Worm (Caenorhabditis elegans) whole organism, late embryonic: Measurements from ENCODE around the gene mab-5.

Source experiments
- C38D4.7 ChIP-seq: fragments of 200-800 bp; sonication (Bioruptor generic); optimal IDR thresholded peaks from 2 replicates; lab custom pipeline; 2018; ENCODE audit warnings: mild to moderate bottlenecking, missing genetic modification characterization, moderate library complexity, missing compliant biosample characterization
- T23F11.4 ChIP-seq: fragments of 200-800 bp; sonication (Bioruptor generic); optimal IDR thresholded peaks from 2 replicates; lab custom pipeline; 2018; ENCODE audit warnings: mild to moderate bottlenecking, missing genetic modification characterization, missing compliant biosample characterization
- ahr-1 ChIP-seq: sonication (generic microtip); optimal IDR thresholded peaks from 2 replicates; lab custom pipeline; 2016; ENCODE audit warnings: missing genetic modification characterization, missing compliant biosample characterization
- ceh-14 ChIP-seq: sonication (generic microtip); optimal IDR thresholded peaks from 2 replicates; lab custom pipeline; 2016; ENCODE audit warnings: missing genotype, missing genetic modification characterization, missing compliant biosample characterization
- ceh-19 ChIP-seq: fragments of 200-800 bp; sonication (Bioruptor generic); optimal IDR thresholded peaks from 2 replicates; lab custom pipeline; 2018; ENCODE audit warnings: mild to moderate bottlenecking, missing genetic modification characterization, missing compliant biosample characterization
- ceh-22 ChIP-seq: sonication (generic microtip); optimal IDR thresholded peaks from 2 replicates; lab custom pipeline; 2017; ENCODE audit warnings: missing biosample characterization, missing genetic modification characterization
- ceh-30 ChIP-seq: fragments of 150-350 bp; optimal IDR thresholded peaks from 2 replicates; lab custom pipeline; 2014; ENCODE audit warnings: missing biosample characterization, missing genetic modification characterization
- ceh-31 ChIP-seq: sonication (generic microtip); optimal IDR thresholded peaks from 2 replicates; lab custom pipeline; 2016; ENCODE audit warnings: missing genetic modification characterization, missing compliant biosample characterization
- ceh-45 ChIP-seq: fragments of 200-800 bp; sonication (Bioruptor generic); IDR thresholded peaks from 2 replicates; pipeline ENCODE4 v1.3.6; 2022; ENCODE audit warnings: missing genetic modification reagents, missing genetic modification characterization, missing compliant biosample characterization
- ceh-48 ChIP-seq: sonication (generic microtip); optimal IDR thresholded peaks from 2 replicates; lab custom pipeline; 2016; ENCODE audit warnings: missing genetic modification characterization, inconsistent platforms, missing compliant biosample characterization
- ceh-9 ChIP-seq: sonication (generic microtip); optimal IDR thresholded peaks from 2 replicates; lab custom pipeline; 2016; ENCODE audit warnings: mild to moderate bottlenecking, missing genetic modification characterization, inconsistent platforms, missing compliant biosample characterization
- che-1 ChIP-seq: sonication (generic microtip); optimal IDR thresholded peaks from 2 replicates; lab custom pipeline; 2016; ENCODE audit warnings: mild to moderate bottlenecking, missing genetic modification characterization, missing compliant biosample characterization
- dmd-4 ChIP-seq: sonication (generic microtip); optimal IDR thresholded peaks from 2 replicates; lab custom pipeline; 2016; ENCODE audit warnings: borderline replicate concordance, missing genetic modification characterization, missing compliant biosample characterization
- elt-2 ChIP-seq: sonication (generic microtip); optimal IDR thresholded peaks from 2 replicates; lab custom pipeline; 2016; ENCODE audit warnings: missing genetic modification reagents, missing genetic modification characterization, missing compliant biosample characterization
- ets-4 ChIP-seq: sonication (generic microtip); optimal IDR thresholded peaks from 2 replicates; lab custom pipeline; 2016; ENCODE audit warnings: missing genetic modification characterization, missing compliant biosample characterization
- fkh-10 ChIP-seq: fragments of 150-350 bp; optimal IDR thresholded peaks from 2 replicates; lab custom pipeline; 2014; ENCODE audit warnings: missing biosample characterization, missing genetic modification reagents, missing genetic modification characterization
- fkh-6 ChIP-seq: sonication (generic microtip); optimal IDR thresholded peaks from 2 replicates; lab custom pipeline; 2016; ENCODE audit warnings: missing genetic modification characterization, missing compliant biosample characterization
- gmeb-2 ChIP-seq: sonication (generic microtip); optimal IDR thresholded peaks from 2 replicates; lab custom pipeline; 2016; ENCODE audit warnings: missing genetic modification characterization, inconsistent platforms, missing compliant biosample characterization
- hlh-30 ChIP-seq: sonication (generic microtip); optimal IDR thresholded peaks from 2 replicates; lab custom pipeline; 2017; ENCODE audit warnings: antibody characterized with exemption, missing genetic modification characterization, missing compliant biosample characterization; ENCODE audit not compliant: insufficient read depth
- hlh-8 ChIP-seq: sonication (generic microtip); optimal IDR thresholded peaks from 2 replicates; lab custom pipeline; 2016; ENCODE audit warnings: missing genotype, missing genetic modification characterization, missing compliant biosample characterization
- nfya-1 ChIP-seq: sonication (generic microtip); optimal IDR thresholded peaks from 2 replicates; lab custom pipeline; 2017; ENCODE audit warnings: missing genetic modification characterization, mild to moderate bottlenecking, missing compliant biosample characterization, antibody characterized with exemption, moderate library complexity
- nhr-232 ChIP-seq: sonication (generic microtip); optimal IDR thresholded peaks from 2 replicates; lab custom pipeline; 2016; ENCODE audit warnings: missing genetic modification characterization, missing compliant biosample characterization
- npax-4 ChIP-seq: sonication (generic microtip); optimal IDR thresholded peaks from 2 replicates; lab custom pipeline; 2016; ENCODE audit warnings: missing genetic modification characterization, missing compliant biosample characterization
- odd-2 ChIP-seq: sonication (generic microtip); optimal IDR thresholded peaks from 2 replicates; lab custom pipeline; 2017; ENCODE audit warnings: antibody characterized with exemption, mild to moderate bottlenecking, missing genetic modification characterization, missing compliant biosample characterization
- pag-3 ChIP-seq: sonication (generic microtip); optimal IDR thresholded peaks from 2 replicates; lab custom pipeline; 2016; ENCODE audit warnings: missing compliant biosample characterization, missing genetic modification characterization, borderline replicate concordance
- pqm-1 ChIP-seq: sonication (generic microtip); optimal IDR thresholded peaks from 2 replicates; lab custom pipeline; 2016; ENCODE audit warnings: missing genetic modification characterization, missing compliant biosample characterization
- pros-1 ChIP-seq: fragments of 150-350 bp; optimal IDR thresholded peaks from 2 replicates; lab custom pipeline; 2014; ENCODE audit warnings: missing biosample characterization, missing genetic modification reagents, missing genetic modification characterization
- ref-2 ChIP-seq: sonication (generic microtip); optimal IDR thresholded peaks from 2 replicates; lab custom pipeline; 2016; ENCODE audit warnings: missing genetic modification characterization, missing compliant biosample characterization
- rnt-1 ChIP-seq: sonication (generic microtip); optimal IDR thresholded peaks from 2 replicates; lab custom pipeline; 2016; ENCODE audit warnings: missing genetic modification characterization, missing compliant biosample characterization
- sdc-2 ChIP-seq: sonication (generic microtip); optimal IDR thresholded peaks from 2 replicates; lab custom pipeline; 2016; ENCODE audit warnings: missing genotype, missing genetic modification characterization, missing compliant biosample characterization
- tbx-2 ChIP-seq: sonication (generic microtip); optimal IDR thresholded peaks from 2 replicates; lab custom pipeline; 2016; ENCODE audit warnings: missing genetic modification characterization, missing compliant biosample characterization
- ttx-3 ChIP-seq: sonication (generic microtip); optimal IDR thresholded peaks from 2 replicates; lab custom pipeline; 2016; ENCODE audit warnings: missing genetic modification reagents, missing genetic modification characterization, missing compliant biosample characterization
- unc-42 ChIP-seq: sonication (generic microtip); optimal IDR thresholded peaks from 2 replicates; lab custom pipeline; 2016; ENCODE audit warnings: missing genotype, missing genetic modification characterization, missing compliant biosample characterization
- unc-55 ChIP-seq: sonication (generic microtip); optimal IDR thresholded peaks from 2 replicates; lab custom pipeline; 2017; ENCODE audit warnings: missing biosample characterization, missing genetic modification reagents, missing genetic modification characterization
- zip-5 ChIP-seq: sonication (generic microtip); optimal IDR thresholded peaks from 2 replicates; lab custom pipeline; 2016; ENCODE audit warnings: missing genetic modification characterization, missing compliant biosample characterization

mab-5 gene

ce11 chrIII:7805253-7805652, 22.0 kb upstream of the mab-5 start:
- TF ChIP-seq pros-1 (no peak), unc-42 (tag; lab: Kevin White, UChicago) (no peak), hlh-30 (no peak), ceh-31 (tag; lab: Kevin White, UChicago) (no peak), ets-4 (no peak), dmd-4 (tag; lab: Kevin White, UChicago) (no peak)

ce11 chrIII:7795311-7795710, 12.1 kb upstream of the mab-5 start, which contains the start of gene cyk-7:
TSS of gene cyk-7 (minus strand) at chrIII:7795409.
- TF ChIP-seq tbx-2 (no peak), gmeb-2 (tag; lab: Kevin White, UChicago) (no peak), ref-2 (no peak), nhr-232 (no peak), ceh-19 (GFP tag; lab: Kevin White, UChicago) (no peak), nfya-1 (no peak), ceh-30 (tag; lab: Kevin White, UChicago) (no peak), hlh-8 (no peak), pag-3 (tag; lab: Kevin White, UChicago) (no peak)

ce11 chrIII:7792970-7793369, 9.7 kb upstream of the mab-5 start:
- TF ChIP-seq npax-4 (tag; lab: Kevin White, UChicago) (no peak), zip-5 (tag; lab: Kevin White, UChicago) (no peak), ceh-14 (tag; lab: Kevin White, UChicago) (no peak), unc-42 (tag; lab: Kevin White, UChicago) (no peak), elt-2 (tag; lab: Kevin White, UChicago) (no peak), sdc-2 (no peak), ceh-9 (no peak), pag-3 (tag; lab: Kevin White, UChicago) (no peak), ttx-3 (tag; lab: Kevin White, UChicago) (no peak)

- TF ChIP-seq nfya-1: peak; percentile 67
- no peak for TF ChIP-seq sdc-2
- no peak for TF ChIP-seq unc-42 (tag; lab: Kevin White, UChicago)
- TF ChIP-seq fkh-6 (tag; lab: Kevin White, UChicago): no peak
- TF ChIP-seq, all 69 proteins: peak for 1
Observed at ce11 chrIII:7792209-7792608, 9.0 kb upstream of the mab-5 start.

- TF ChIP-seq nfya-1 (peak; percentile 27), ceh-14 (tag; lab: Kevin White, UChicago) (no peak)
Observed at ce11 chrIII:7790522-7790921, 7.3 kb upstream of the mab-5 start.

ce11 chrIII:7788410-7788809, 5.2 kb upstream of the mab-5 start:
- no peak for TF ChIP-seq hlh-8
- TF ChIP-seq odd-2: no peak
- no peak for TF ChIP-seq unc-42 (tag; lab: Kevin White, UChicago)
- TF ChIP-seq rnt-1 (tag; lab: Kevin White, UChicago): no peak
- TF ChIP-seq ceh-22: no peak
- TF ChIP-seq pros-1: no peak

ce11 chrIII:7784201-7784600, 947 bp upstream of the mab-5 start:
- TF ChIP-seq nfya-1: peak; percentile 73
- TF ChIP-seq unc-42 (tag; lab: Kevin White, UChicago): no peak
- TF ChIP-seq ceh-45 (GFP tag; lab: Robert Waterston, UW): no peak
- no peak for TF ChIP-seq fkh-10 (GFP tag; lab: Kevin White, UChicago)
- no peak for TF ChIP-seq ceh-48 (tag; lab: Kevin White, UChicago)
- TF ChIP-seq ahr-1: no peak
- TF ChIP-seq che-1 (tag; lab: Kevin White, UChicago): no peak
- no peak for TF ChIP-seq pqm-1 (tag; lab: Kevin White, UChicago)
- TF ChIP-seq T23F11.4 (GFP tag; lab: Kevin White, UChicago): peak; percentile 6
- no peak for TF ChIP-seq C38D4.7 (GFP tag; lab: Kevin White, UChicago)
- TF ChIP-seq nhr-232: no peak
- peak; percentile 0 for TF ChIP-seq hlh-8
- TF ChIP-seq sdc-2: no peak
- TF ChIP-seq unc-55 (GFP tag; lab: Kevin White, UChicago): peak; percentile 24
